Worm (Caenorhabditis elegans): ENCODE measurements around the gene polg-1.

The polg-1 gene

DNA sequence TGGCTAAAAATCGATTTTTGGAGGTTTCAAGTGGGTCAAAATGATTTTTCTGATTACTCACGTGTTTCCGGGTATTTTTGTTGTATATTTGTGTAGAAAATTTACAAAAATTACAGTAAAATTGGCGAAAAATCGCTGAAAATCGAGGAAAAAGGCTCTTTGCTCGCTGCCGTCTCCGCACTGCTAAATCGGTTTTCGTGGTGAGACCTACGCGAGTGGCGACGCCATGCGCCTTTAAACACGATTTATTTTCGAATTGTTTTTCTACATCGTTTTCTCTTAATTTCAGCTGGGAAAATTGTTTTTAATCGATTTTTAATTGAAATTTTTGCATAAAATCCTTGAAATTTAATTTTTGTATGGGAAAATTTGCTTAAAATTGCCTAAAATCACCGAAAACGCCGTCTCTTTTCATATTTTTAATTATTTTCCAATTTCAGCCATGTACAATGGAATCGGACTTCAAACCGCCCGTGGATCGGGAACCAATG is 25.2 kb upstream of the polg-1 start, which contains the start of the genes pqn-87 and rsr-2:
pqn-87 (minus strand) TSS at position 171 of the 491 bp plus-strand sequence.
rsr-2 (plus strand) TSS at position 441 of the 491 bp plus-strand sequence.
- peak; percentile 31 to 57 (median 38) for TF ChIP-seq dpl-1 (GFP tag; optimal IDR thresholded peaks at IDR 0.05)
- TF ChIP-seq xbp-1 (tag; optimal IDR thresholded peaks at IDR 0.05), result peak; percentile 37
- TF ChIP-seq mab-9 (GFP tag; IDR thresholded peaks at IDR 0.05), result no peak
- TF ChIP-seq lin-35 (GFP tag; optimal IDR thresholded peaks at IDR 0.05), result peak; percentile 49 to 76
- TF ChIP-seq lsy-2 (tag; optimal IDR thresholded peaks at IDR 0.05), result peak; percentile 43 to 69
- TF ChIP-seq nhr-77 (tag; optimal IDR thresholded peaks at IDR 0.05), result peak; percentile 3
- peak; percentile 30 for TF ChIP-seq snu-23 (GFP tag; optimal IDR thresholded peaks at IDR 0.05)
- peak; percentile 40 for TF ChIP-seq C16A3.4 (tag; optimal IDR thresholded peaks at IDR 0.05)
- no peak for TF ChIP-seq nhr-11 (tag; optimal IDR thresholded peaks at IDR 0.05)
- peak; percentile 51 to 52 for TF ChIP-seq efl-1 (optimal IDR thresholded peaks at IDR 0.05)
- peak in 1 of 2 experiments; percentile 54 for TF ChIP-seq efl-1 (GFP tag; optimal IDR thresholded peaks at IDR 0.05 in 1 of 2)
- TF ChIP-seq F16B12.6 (tag; optimal IDR thresholded peaks at IDR 0.05), result peak; percentile 7
- peak in 1 of 2 experiments; percentile 11 for TF ChIP-seq mdl-1 (tag; optimal IDR thresholded peaks at IDR 0.05)
- TF ChIP-seq sup-37 (GFP tag; optimal IDR thresholded peaks at IDR 0.05), result no peak
- TF ChIP-seq mep-1 (tag; optimal IDR thresholded peaks at IDR 0.05), result no peak
- no peak for TF ChIP-seq ceh-88 (GFP tag; IDR thresholded peaks at IDR 0.05)

DNA sequence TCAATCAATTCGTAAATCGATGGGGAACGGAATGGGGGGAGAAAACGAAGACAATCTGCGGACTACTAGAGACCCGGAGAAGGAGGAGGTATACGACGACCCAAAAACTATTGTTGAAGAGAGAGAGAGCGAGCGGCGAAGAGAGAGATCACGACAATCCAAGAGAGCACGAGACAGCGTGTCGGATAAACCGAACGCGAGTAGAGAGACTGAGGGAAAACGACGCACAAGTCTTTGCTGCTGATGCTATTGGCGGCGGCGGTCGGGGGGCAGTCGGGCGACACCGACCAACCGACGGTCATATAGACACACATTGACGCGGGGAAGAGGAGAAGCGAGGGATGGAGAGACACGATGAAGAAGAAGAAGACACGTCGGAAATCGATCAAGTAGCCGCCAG is 22.8 kb upstream of the polg-1 start:
- TF ChIP-seq nhr-77 (tag; optimal IDR thresholded peaks at IDR 0.05) (peak; percentile 63), snpc-4 (tag; optimal IDR thresholded peaks at IDR 0.05) (peak; percentile 73), jun-1 (tag; optimal IDR thresholded peaks at IDR 0.05) (peak; percentile 81), skn-1 (tag; optimal IDR thresholded peaks at IDR 0.05) (peak; percentile 72), nhr-20 (tag; optimal IDR thresholded peaks at IDR 0.05) (peak; percentile 88), mdl-1 (tag; optimal IDR thresholded peaks at IDR 0.05) (peak in 1 of 2 experiments; percentile 70), irx-1 (tag; optimal IDR thresholded peaks at IDR 0.05) (peak; percentile 56), ceh-88 (GFP tag; IDR thresholded peaks at IDR 0.05) (no peak), snu-23 (GFP tag; optimal IDR thresholded peaks at IDR 0.05) (peak; percentile 92), mep-1 (tag; optimal IDR thresholded peaks at IDR 0.05) (peak; percentile 58), ztf-11 (tag; optimal IDR thresholded peaks at IDR 0.05) (peak in 1 of 2 experiments; percentile 53), pax-3 (tag; optimal IDR thresholded peaks at IDR 0.05) (peak; percentile 36), fkh-10 (GFP tag; optimal IDR thresholded peaks at IDR 0.05) (peak; percentile 42), ceh-82 (tag; optimal IDR thresholded peaks at IDR 0.05) (peak; percentile 50 to 91 (median 71)), unc-62 (GFP tag; optimal IDR thresholded peaks at IDR 0.05) (no peak), elt-3 (tag; optimal IDR thresholded peaks at IDR 0.05) (peak in 2 of 6 experiments; percentile 15 to 56), unc-130 (tag; optimal IDR thresholded peaks at IDR 0.05) (peak; percentile 72), fkh-8 (tag; optimal IDR thresholded peaks at IDR 0.05) (peak; percentile 77), dsc-1 (tag; optimal IDR thresholded peaks at IDR 0.05) (peak; percentile 75), sox-4 (tag; optimal IDR thresholded peaks at IDR 0.05) (peak; percentile 5), mab-9 (GFP tag; IDR thresholded peaks at IDR 0.05) (no peak; the same call in 1 of the 2 replicates), isw-1 (GFP tag; IDR thresholded peaks at IDR 0.05) (peak; percentile 49), hpl-2 (GFP tag; optimal IDR thresholded peaks at IDR 0.05) (no peak), egl-27 (tag; optimal IDR thresholded peaks at IDR 0.05) (peak in 1 of 2 experiments; percentile 10), aly-2 (tag; optimal IDR thresholded peaks at IDR 0.05) (peak; percentile 26), lin-14 (GFP tag; optimal IDR thresholded peaks at IDR 0.05) (peak; percentile 98), lin-15B (tag; optimal IDR thresholded peaks at IDR 0.05) (peak; percentile 15), nhr-76 (tag; optimal IDR thresholded peaks at IDR 0.05) (peak; percentile 7), zip-4 (GFP tag; optimal IDR thresholded peaks at IDR 0.05) (no peak), lir-3 (tag; optimal IDR thresholded peaks at IDR 0.05; ENCODE audit: poor library complexity) (no peak), egl-13 (tag; optimal IDR thresholded peaks at IDR 0.05) (peak; percentile 67), fos-1 (tag; optimal IDR thresholded peaks at IDR 0.05) (peak; percentile 30), ces-1 (GFP tag; optimal IDR thresholded peaks at IDR 0.05) (no peak), nhr-85 (tag) (peak; percentile 90), lin-35 (GFP tag; optimal IDR thresholded peaks at IDR 0.05) (peak; percentile 72 to 73), nhr-28 (tag; optimal IDR thresholded peaks at IDR 0.05) (no peak), unc-30 (tag; optimal IDR thresholded peaks at IDR 0.05) (no peak), nhr-19 (GFP tag; conservative IDR thresholded peaks at IDR 0.05) (peak; percentile 62), lsy-2 (tag; optimal IDR thresholded peaks at IDR 0.05) (peak; percentile 63 to 83), ceh-8 (GFP tag; optimal IDR thresholded peaks at IDR 0.05) (peak; percentile 21), vab-15 (tag; optimal IDR thresholded peaks at IDR 0.05) (no peak)
